Fruit fly (Drosophila melanogaster) whole organism, embryonic: ENCODE measurements around the gene Rab40.

Source experiments
- Ada2b ChIP-seq: fragments of 200-800 bp; sonication (Bioruptor generic); IDR thresholded peaks from 2 replicates; pipeline ENCODE4 v1.3.6; 2022; ENCODE audit warnings: missing biosample characterization, missing genetic modification characterization
- Atf-2 ChIP-seq: fragments of 200-800 bp; sonication (Bioruptor generic); optimal IDR thresholded peaks from 2 replicates; lab custom pipeline; 2016; ENCODE audit warnings: missing biosample characterization, missing genetic modification characterization
- CG3163 ChIP-seq: fragments of 200-800 bp; sonication (Bioruptor generic); optimal IDR thresholded peaks from 3 replicates; lab custom pipeline; 2016; ENCODE audit warnings: missing biosample characterization, missing genetic modification characterization
- CG5953 ChIP-seq: fragments of 200-800 bp; sonication (Bioruptor generic); IDR thresholded peaks from 2 replicates; pipeline ENCODE4 v1.3.6; 2022; ENCODE audit warnings: missing biosample characterization, missing genetic modification characterization
- H2.0 ChIP-seq: fragments of 200-800 bp; sonication (Bioruptor generic); IDR thresholded peaks from 2 replicates; pipeline ENCODE4 v1.3.6; 2022; ENCODE audit warnings: missing biosample characterization, missing genetic modification characterization
- Xrp1 ChIP-seq: fragments of 200-800 bp; sonication (Bioruptor generic); IDR thresholded peaks from 2 replicates; pipeline ENCODE4 v1.3.6; 2022; ENCODE audit warnings: missing biosample characterization, missing genetic modification characterization
- ham ChIP-seq: fragments of 200-800 bp; sonication (Bioruptor generic); IDR thresholded peaks from 2 replicates; pipeline ENCODE4 v1.3.6; 2022; ENCODE audit warnings: missing biosample characterization, missing genetic modification characterization
- lola ChIP-seq, 3 experiments: fragments of >200 bp in 2 of 3; fragments of 200-800 bp in 1 of 3; sonication (Bioruptor generic) in 1 of 3; optimal IDR thresholded peaks; 2 replicates each; lab custom pipeline; 2017 to 2019; ENCODE audit warnings: missing biosample characterization in 3 of 3, missing genetic modification characterization in 3 of 3, mild to moderate bottlenecking in 1 of 3, moderate library complexity in 1 of 3

DNA sequence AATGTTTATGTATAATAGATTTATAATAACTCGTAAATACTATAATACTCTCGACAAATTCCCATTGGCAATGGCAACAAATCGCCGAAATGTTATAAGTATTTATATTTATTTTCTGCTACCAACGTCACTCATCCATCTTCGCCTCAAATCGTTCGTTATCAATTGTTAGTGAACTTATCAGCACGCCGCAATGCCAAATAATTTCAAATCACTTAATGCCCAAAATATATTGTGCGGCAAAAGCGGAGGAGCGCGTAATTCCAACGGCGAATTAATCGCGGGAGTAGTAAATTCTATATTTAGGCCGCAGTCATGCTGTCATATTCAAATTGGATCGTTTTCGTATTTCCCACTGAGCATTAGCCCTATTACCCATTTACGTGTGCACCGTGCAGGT is 6.3 kb upstream of the Rab40 start:
- TF ChIP-seq CG5953 (GFP tag; lab: Robert Waterston, UW) = no peak
- TF ChIP-seq ham (GFP tag; lab: Robert Waterston, UW) = no peak
- no peak for TF ChIP-seq Xrp1 (GFP tag; lab: Robert Waterston, UW)
- TF ChIP-seq Atf-2 = no peak
- no peak for TF ChIP-seq H2.0
- TF ChIP-seq CG3163 (GFP tag; lab: Kevin White, UChicago) = no peak
- no peak for TF ChIP-seq Ada2b (GFP tag; lab: Robert Waterston, UW)
- TF ChIP-seq lola (GFP tag; optimal IDR thresholded peaks at IDR 0.05; lab: Kevin White, UChicago) = no peak
